Fruit fly (Drosophila melanogaster): Measurements from ENCODE around the gene Inx2.
A peak's percentile ranks its signal among the peaks of the same experiment; 100 is the strongest.

Inx2 gene

dm6 chrX:6991286-6991685 is 7.2 kb upstream of the Inx2 start, which contains the start of gene ogre:
Gene ogre, minus strand, starts transcription at chrX:6991318.
- no peak for TF ChIP-seq Myc (optimal IDR thresholded peaks at IDR 0.05)
- TF ChIP-seq dmrt93B (GFP tag; optimal IDR thresholded peaks at IDR 0.05): no peak
- peak; percentile 45 for TF ChIP-seq Dif (GFP tag; optimal IDR thresholded peaks at IDR 0.05; ENCODE audit: partially characterized antibody)
- TF ChIP-seq Vsx2 (GFP tag; optimal IDR thresholded peaks at IDR 0.05; ENCODE audit: partially characterized antibody): peak; percentile 43

dm6 chrX:6993350-6993749 is 5.1 kb upstream of the Inx2 start, which contains the start of gene Inx7:
Gene Inx7, minus strand, starts transcription at chrX:6993612.
- TF ChIP-seq tai (GFP tag; optimal IDR thresholded peaks at IDR 0.05) (no peak), sv (GFP tag; optimal IDR thresholded peaks at IDR 0.05) (no peak), fru (GFP tag; optimal IDR thresholded peaks at IDR 0.05) (no peak), ey (GFP tag; optimal IDR thresholded peaks at IDR 0.05) (no peak), N (GFP tag; optimal IDR thresholded peaks at IDR 0.05) (no peak), Sp1 (GFP tag; optimal IDR thresholded peaks at IDR 0.05) (no peak), woc (GFP tag; optimal IDR thresholded peaks at IDR 0.05) (no peak), dl (GFP tag; optimal IDR thresholded peaks at IDR 0.05; ENCODE audit: insufficient read depth in 1 of 2, partially characterized antibody in 2 of 2) (no peak), rgr (GFP tag; optimal IDR thresholded peaks at IDR 0.05) (no peak)

dm6 chrX:6993753-6994152 is 4.7 kb upstream of the Inx2 start:
- TF ChIP-seq woc (GFP tag; optimal IDR thresholded peaks at IDR 0.05): peak; percentile 55
- TF ChIP-seq CG9705 (GFP tag; optimal IDR thresholded peaks at IDR 0.05): peak; percentile 40
- TF ChIP-seq usp (GFP tag; optimal IDR thresholded peaks at IDR 0.05): no peak
- TF ChIP-seq pan (optimal IDR thresholded peaks at IDR 0.05): no peak
- TF ChIP-seq Hr83 (GFP tag; optimal IDR thresholded peaks at IDR 0.05; ENCODE audit: poor library complexity, severe bottlenecking): peak; percentile 56
- TF ChIP-seq ey (GFP tag; optimal IDR thresholded peaks at IDR 0.05): peak; percentile 87
- TF ChIP-seq Hnf4 (GFP tag; optimal IDR thresholded peaks at IDR 0.05): peak; percentile 88
- peak; percentile 66 for TF ChIP-seq psq (GFP tag; optimal IDR thresholded peaks at IDR 0.05)
- TF ChIP-seq dmrt93B (GFP tag; optimal IDR thresholded peaks at IDR 0.05): peak; percentile 83
- TF ChIP-seq Hr78 (GFP tag; optimal IDR thresholded peaks at IDR 0.05): no peak
- no peak for TF ChIP-seq Myc (optimal IDR thresholded peaks at IDR 0.05)
- peak; percentile 87 for TF ChIP-seq Sp1 (GFP tag; optimal IDR thresholded peaks at IDR 0.05)
- peak; percentile 66 for TF ChIP-seq tai (GFP tag; optimal IDR thresholded peaks at IDR 0.05)
- peak in 1 of 2 experiments; percentile 86 for TF ChIP-seq foxo (GFP tag; optimal IDR thresholded peaks at IDR 0.05)
- peak; percentile 35 for TF ChIP-seq Rel (GFP tag; optimal IDR thresholded peaks at IDR 0.05)
- TF ChIP-seq Rel (tag; optimal IDR thresholded peaks at IDR 0.05): peak; percentile 9
- peak; percentile 58 for TF ChIP-seq Mio (GFP tag; optimal IDR thresholded peaks at IDR 0.05)
- peak; percentile 82 for TF ChIP-seq fru (GFP tag; optimal IDR thresholded peaks at IDR 0.05)
- peak; percentile 65 for TF ChIP-seq brk (GFP tag; optimal IDR thresholded peaks at IDR 0.05)
- TF ChIP-seq CG32264 (GFP tag; optimal IDR thresholded peaks at IDR 0.05): peak; percentile 79
- peak; percentile 83 for TF ChIP-seq OdsH (GFP tag; optimal IDR thresholded peaks at IDR 0.05)
- TF ChIP-seq Abd-B (GFP tag; optimal IDR thresholded peaks at IDR 0.05): no peak
- TF ChIP-seq dl (GFP tag; optimal IDR thresholded peaks at IDR 0.05; ENCODE audit: insufficient read depth in 1 of 2, partially characterized antibody in 2 of 2): no peak
- no peak for TF ChIP-seq jim (GFP tag; optimal IDR thresholded peaks at IDR 0.05)
- TF ChIP-seq dsf (GFP tag; optimal IDR thresholded peaks at IDR 0.05; ENCODE audit: borderline replicate concordance): peak; percentile 35
- TF ChIP-seq Dif (GFP tag; optimal IDR thresholded peaks at IDR 0.05; ENCODE audit: partially characterized antibody): no peak
- no peak for TF ChIP-seq Dfd (GFP tag; optimal IDR thresholded peaks at IDR 0.05)
- peak; percentile 53 for TF ChIP-seq GATAd (GFP tag; optimal IDR thresholded peaks at IDR 0.05)
- TF ChIP-seq br (GFP tag; optimal IDR thresholded peaks at IDR 0.05): peak; percentile 88
- TF ChIP-seq CrebA (GFP tag; optimal IDR thresholded peaks at IDR 0.05; ENCODE audit: borderline replicate concordance): no peak
- TF ChIP-seq Jra (GFP tag; optimal IDR thresholded peaks at IDR 0.05): peak; percentile 77
- peak; percentile 88 for TF ChIP-seq rgr (GFP tag; optimal IDR thresholded peaks at IDR 0.05)
- peak; percentile 23 for TF ChIP-seq sv (GFP tag; optimal IDR thresholded peaks at IDR 0.05)
- peak; percentile 77 for TF ChIP-seq HLH106 (tag; optimal IDR thresholded peaks at IDR 0.05)
- TF ChIP-seq N (GFP tag; optimal IDR thresholded peaks at IDR 0.05): no peak
- no peak for TF ChIP-seq lola (GFP tag; optimal IDR thresholded peaks at IDR 0.05)
- TF ChIP-seq h (GFP tag; optimal IDR thresholded peaks at IDR 0.05): peak; percentile 90
- TF ChIP-seq Vsx2 (GFP tag; optimal IDR thresholded peaks at IDR 0.05; ENCODE audit: partially characterized antibody): no peak
- TF ChIP-seq sage (GFP tag; optimal IDR thresholded peaks at IDR 0.05): peak; percentile 79

Measured in whole organism, wandering third instar larva.